Fruit fly (Drosophila melanogaster): ENCODE data around the gene CG17917.

- no peak for TF ChIP-seq CG6854 (GFP tag; optimal IDR thresholded peaks at IDR 0.05)
- TF ChIP-seq Eip93F (GFP tag; optimal IDR thresholded peaks at IDR 0.05), result no peak
- TF ChIP-seq esn (GFP tag; optimal IDR thresholded peaks at IDR 0.05), result no peak
- no peak for TF ChIP-seq svp (GFP tag)
- no peak for TF ChIP-seq OdsH (GFP tag; optimal IDR thresholded peaks at IDR 0.05)
- TF ChIP-seq Blimp-1 (GFP tag; optimal IDR thresholded peaks at IDR 0.05), result no peak
- no peak for TF ChIP-seq Lpt (GFP tag; optimal IDR thresholded peaks at IDR 0.05)
- TF ChIP-seq eg (GFP tag; IDR thresholded peaks at IDR 0.05), result no peak
- TF ChIP-seq Eip78C (GFP tag), result no peak
- no peak for TF ChIP-seq Hr39 (GFP tag; optimal IDR thresholded peaks at IDR 0.05)
- no peak for TF ChIP-seq net (GFP tag; optimal IDR thresholded peaks at IDR 0.05)
- no peak for TF ChIP-seq CG16779 (tag; optimal IDR thresholded peaks at IDR 0.05)
- no peak for TF ChIP-seq CG11762 (GFP tag; optimal IDR thresholded peaks at IDR 0.05; ENCODE audit: insufficient read depth)
- TF ChIP-seq cyc (GFP tag; optimal IDR thresholded peaks at IDR 0.05), result no peak
These were observed 38.0 kb upstream of the CG17917 start, which contains the start of gene CG46396 for dm6 chr3R:6303738-6304137.
